Fruit fly (Drosophila melanogaster): Measurements from ENCODE around the gene CG42814.

dm6 chr3R:27196866-27197265 is 32.4 kb downstream of the CG42814 start:
- no peak for TF ChIP-seq CG1621 (tag; optimal IDR thresholded peaks at IDR 0.05)
- no peak for TF ChIP-seq Hr39 (GFP tag; optimal IDR thresholded peaks at IDR 0.05)
- TF ChIP-seq lz (GFP tag; optimal IDR thresholded peaks at IDR 0.05), result no peak
- no peak for TF ChIP-seq CG9139 (GFP tag; optimal IDR thresholded peaks at IDR 0.05)
- TF ChIP-seq CG15336 (GFP tag; IDR thresholded peaks at IDR 0.05), result no peak
- TF ChIP-seq CG3032 (tag; optimal IDR thresholded peaks at IDR 0.05), result no peak
